Fruit fly (Drosophila melanogaster): Measurements from ENCODE around the gene CG7394.

CG7394 gene

DNA sequence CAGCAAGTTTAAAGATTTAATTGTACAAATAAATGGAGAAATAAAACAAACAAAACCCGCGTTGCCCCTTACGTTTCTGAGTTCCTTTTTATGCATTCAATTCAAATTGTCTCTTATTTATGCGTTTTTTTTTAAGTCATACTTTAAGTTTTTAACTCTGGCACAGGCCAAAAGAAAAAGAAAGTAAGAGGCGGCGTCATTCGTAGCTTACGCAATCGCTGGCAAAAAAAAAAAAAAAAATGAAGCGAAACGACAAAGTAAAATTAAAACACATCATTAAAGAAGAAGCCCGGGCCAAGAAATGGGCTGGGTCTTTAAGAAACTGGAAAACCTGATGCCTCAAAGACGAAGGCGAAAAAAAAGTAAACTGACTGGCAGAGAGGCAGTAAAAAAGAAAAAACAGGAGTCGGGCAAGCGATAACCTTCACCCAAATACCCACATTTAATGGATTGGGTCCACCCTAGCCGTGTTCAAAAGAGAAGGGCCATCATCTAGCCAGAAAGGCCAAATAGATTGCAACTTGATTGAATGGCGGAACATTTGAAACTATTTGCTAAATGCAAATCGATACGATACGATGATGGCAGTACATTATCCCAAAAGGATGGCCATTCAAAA lies 18.0 kb upstream of the CG7394 start (continued):
- no peak for TF ChIP-seq eg (GFP tag; IDR thresholded peaks at IDR 0.05)
- TF ChIP-seq dsx (GFP tag; optimal IDR thresholded peaks at IDR 0.05; ENCODE audit: poor library complexity, severe bottlenecking): no peak
- TF ChIP-seq pdm3 (GFP tag; optimal IDR thresholded peaks at IDR 0.05): no peak
- no peak for TF ChIP-seq Ets21C (GFP tag; optimal IDR thresholded peaks at IDR 0.05)
- no peak for TF ChIP-seq topi (GFP tag; optimal IDR thresholded peaks at IDR 0.05)
- TF ChIP-seq CG6276 (GFP tag; optimal IDR thresholded peaks at IDR 0.05): no peak
- TF ChIP-seq CG31627 (GFP tag; optimal IDR thresholded peaks at IDR 0.05): no peak
- TF ChIP-seq Ets96B (tag; optimal IDR thresholded peaks at IDR 0.05): no peak
- TF ChIP-seq Eip78C (GFP tag): peak; percentile 52
- TF ChIP-seq achi (GFP tag; optimal IDR thresholded peaks at IDR 0.05): peak; percentile 22
- TF ChIP-seq Sox14 (GFP tag; optimal IDR thresholded peaks at IDR 0.05): no peak

DNA sequence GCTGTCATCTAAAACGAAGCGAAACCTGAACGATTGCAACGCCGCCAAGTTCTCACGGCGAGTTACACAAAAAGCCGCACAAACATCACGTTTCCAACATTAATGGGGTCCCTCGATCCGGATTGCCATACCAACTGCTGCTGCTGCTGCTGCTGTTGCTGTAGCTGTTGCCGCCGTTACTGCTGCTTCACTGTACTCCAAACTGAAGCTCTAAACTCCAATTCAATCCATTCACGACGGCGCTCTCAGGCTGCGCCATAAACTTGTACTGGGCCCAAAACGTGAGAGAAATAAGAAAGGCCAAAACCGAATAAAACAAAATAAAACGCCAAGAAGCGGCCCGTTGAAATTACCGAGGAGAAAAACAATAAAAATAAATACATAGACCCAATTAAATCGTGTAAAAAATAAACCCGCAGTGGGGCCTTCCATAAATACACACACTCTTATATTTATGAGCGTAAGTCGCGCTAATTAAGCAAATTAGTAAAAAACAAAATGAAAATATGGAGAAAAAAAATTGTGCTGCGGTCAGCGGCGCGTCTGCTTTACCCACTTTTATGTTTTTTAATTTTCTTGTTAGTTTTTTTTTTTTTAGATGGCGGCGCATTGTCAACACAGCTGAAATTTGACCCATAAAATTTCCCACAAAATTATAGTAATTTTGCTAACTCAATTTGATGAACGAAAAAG lies 14.3 kb upstream of the CG7394 start:
- TF ChIP-seq CG31627 (GFP tag; optimal IDR thresholded peaks at IDR 0.05): no peak
- peak; percentile 34 for TF ChIP-seq CG6276 (GFP tag; optimal IDR thresholded peaks at IDR 0.05)
- no peak for TF ChIP-seq CG6792 (GFP tag; optimal IDR thresholded peaks at IDR 0.05)
- TF ChIP-seq OdsH (GFP tag; optimal IDR thresholded peaks at IDR 0.05): no peak
- TF ChIP-seq acj6 (GFP tag; optimal IDR thresholded peaks at IDR 0.05): no peak
- peak; percentile 25 for TF ChIP-seq Eip78C (GFP tag)
- no peak for TF ChIP-seq CG16779 (tag; optimal IDR thresholded peaks at IDR 0.05)
- TF ChIP-seq CG11902 (GFP tag; optimal IDR thresholded peaks at IDR 0.05): no peak
- TF ChIP-seq Smox (GFP tag; optimal IDR thresholded peaks at IDR 0.05): no peak

DNA sequence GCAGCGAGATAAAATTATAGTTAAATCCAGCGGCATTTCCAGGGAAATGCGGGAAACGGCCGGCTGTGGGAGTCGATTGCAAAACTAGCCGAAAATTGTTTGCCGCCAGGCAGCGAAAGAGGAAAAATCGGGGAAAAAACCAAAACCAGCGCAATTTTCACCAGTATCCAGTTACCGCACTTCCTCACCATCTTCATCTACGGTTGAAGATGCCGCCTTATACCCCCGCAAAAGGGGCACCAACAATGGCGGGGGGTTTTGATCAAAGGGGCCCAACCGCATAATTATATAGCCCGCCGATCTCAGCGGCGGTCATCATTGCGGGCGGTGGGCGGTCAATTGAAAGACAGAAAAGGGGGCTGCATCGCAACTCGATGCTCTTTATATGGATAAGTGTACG lies 13.8 kb upstream of the CG7394 start:
- TF ChIP-seq CG32006 (GFP tag; optimal IDR thresholded peaks at IDR 0.05): no peak
- no peak for TF ChIP-seq CG8632 (GFP tag; optimal IDR thresholded peaks at IDR 0.05)
- TF ChIP-seq Sox102F (GFP tag; optimal IDR thresholded peaks at IDR 0.05): no peak
- no peak for TF ChIP-seq CG6854 (GFP tag; optimal IDR thresholded peaks at IDR 0.05)
- no peak for TF ChIP-seq CG3032 (tag; optimal IDR thresholded peaks at IDR 0.05)
- TF ChIP-seq CG11902 (GFP tag; optimal IDR thresholded peaks at IDR 0.05): no peak
- no peak for TF ChIP-seq esn (GFP tag; optimal IDR thresholded peaks at IDR 0.05)
- no peak for TF ChIP-seq CG6792 (GFP tag; optimal IDR thresholded peaks at IDR 0.05)
- no peak for TF ChIP-seq Sox15 (GFP tag; optimal IDR thresholded peaks at IDR 0.05)
- TF ChIP-seq topi (GFP tag; optimal IDR thresholded peaks at IDR 0.05): no peak
- no peak for TF ChIP-seq CG1621 (tag; optimal IDR thresholded peaks at IDR 0.05)
- no peak for TF ChIP-seq Ets21C (GFP tag; optimal IDR thresholded peaks at IDR 0.05)
- TF ChIP-seq salr (GFP tag; optimal IDR thresholded peaks at IDR 0.05): no peak
- no peak for TF ChIP-seq Ets96B (tag; optimal IDR thresholded peaks at IDR 0.05)

DNA sequence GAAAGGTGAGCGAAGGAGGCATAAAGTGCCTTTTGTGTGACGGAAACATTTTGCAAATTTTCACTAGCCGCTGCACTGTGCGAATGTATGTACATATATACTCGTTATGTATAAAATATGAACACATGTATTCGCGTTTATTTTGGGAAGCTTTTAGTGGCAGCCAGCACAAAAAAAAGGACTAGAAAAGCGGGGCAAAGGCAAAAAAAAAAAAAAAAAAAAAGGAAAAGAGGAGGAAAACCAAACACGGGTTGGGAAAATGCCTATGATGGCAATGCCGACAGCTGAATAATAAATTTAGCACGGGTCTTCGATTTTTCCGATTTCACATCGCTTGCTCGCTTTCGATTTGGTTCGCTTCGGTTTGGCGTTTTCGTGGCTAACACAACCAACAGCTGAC lies 12.4 kb upstream of the CG7394 start:
- TF ChIP-seq CG6276 (GFP tag; optimal IDR thresholded peaks at IDR 0.05): peak; percentile 22
- TF ChIP-seq OdsH (GFP tag; optimal IDR thresholded peaks at IDR 0.05): no peak
- no peak for TF ChIP-seq CG10631 (GFP tag; optimal IDR thresholded peaks at IDR 0.05)
- no peak for TF ChIP-seq spab (GFP tag; optimal IDR thresholded peaks at IDR 0.05)
- TF ChIP-seq CG34406 (GFP tag; optimal IDR thresholded peaks at IDR 0.05): no peak
- no peak for TF ChIP-seq CG6163 (GFP tag; IDR thresholded peaks at IDR 0.05)
- no peak for TF ChIP-seq CG6808 (GFP tag; optimal IDR thresholded peaks at IDR 0.05)
- TF ChIP-seq Eip93F (GFP tag; optimal IDR thresholded peaks at IDR 0.05): no peak
- no peak for TF ChIP-seq Hr38 (GFP tag; optimal IDR thresholded peaks at IDR 0.05)
- TF ChIP-seq CG11294 (GFP tag; IDR thresholded peaks at IDR 0.05): no peak
- peak; percentile 13; the same call in 1 of the 2 replicates for TF ChIP-seq Gug (GFP tag; IDR thresholded peaks at IDR 0.05)
- TF ChIP-seq eg (GFP tag; IDR thresholded peaks at IDR 0.05): peak; percentile 61; the same call in 2 of the 3 replicates
- TF ChIP-seq CG1621 (tag; optimal IDR thresholded peaks at IDR 0.05): no peak
- no peak for TF ChIP-seq fd59A (GFP tag; optimal IDR thresholded peaks at IDR 0.05)
- TF ChIP-seq CG8119 (GFP tag; IDR thresholded peaks at IDR 0.05): peak; percentile 55; the same call in 2 of the 3 replicates
- 0 out of 2 replicates have a peak, but pooled peaks have one; percentile 27 for TF ChIP-seq CG15336 (GFP tag; IDR thresholded peaks at IDR 0.05)
- TF ChIP-seq acj6 (GFP tag; optimal IDR thresholded peaks at IDR 0.05): no peak
- TF ChIP-seq Eip78C (GFP tag): peak; percentile 11
- TF ChIP-seq Sox14 (GFP tag; optimal IDR thresholded peaks at IDR 0.05): no peak

Data from whole organism, prepupa.